Fruit fly (Drosophila melanogaster): Measurements from ENCODE around the gene Usp39.

Gene Usp39

dm6 chrX:18864483-18865358 lies 6.7 kb downstream of the Usp39 start:
- TF ChIP-seq Dif (GFP tag; optimal IDR thresholded peaks at IDR 0.05; ENCODE audit: partially characterized antibody), result peak; percentile 19
- TF ChIP-seq Hr78 (GFP tag; optimal IDR thresholded peaks at IDR 0.05), result no peak
- peak in 1 of 2 experiments; percentile 61 for TF ChIP-seq dl (GFP tag; optimal IDR thresholded peaks at IDR 0.05; ENCODE audit: insufficient read depth in 1 of 2, partially characterized antibody in 2 of 2)
- no peak for TF ChIP-seq sv (GFP tag; optimal IDR thresholded peaks at IDR 0.05)
- TF ChIP-seq foxo (GFP tag; optimal IDR thresholded peaks at IDR 0.05), result no peak
- TF ChIP-seq lola (GFP tag; optimal IDR thresholded peaks at IDR 0.05), result no peak
- TF ChIP-seq br (GFP tag; optimal IDR thresholded peaks at IDR 0.05), result no peak
- TF ChIP-seq Rel (GFP tag; optimal IDR thresholded peaks at IDR 0.05), result no peak
- peak; percentile 52 for TF ChIP-seq Rel (tag; optimal IDR thresholded peaks at IDR 0.05)
- TF ChIP-seq h (GFP tag; optimal IDR thresholded peaks at IDR 0.05), result no peak
- no peak for TF ChIP-seq CG32264 (GFP tag; optimal IDR thresholded peaks at IDR 0.05)
- peak; percentile 82 for TF ChIP-seq psq (GFP tag; optimal IDR thresholded peaks at IDR 0.05)

dm6 chrX:18866289-18866832 lies 8.4 kb downstream of the Usp39 start:
- TF ChIP-seq GATAd (GFP tag; optimal IDR thresholded peaks at IDR 0.05) (no peak), psq (GFP tag; optimal IDR thresholded peaks at IDR 0.05) (peak; percentile 73)

dm6 chrX:18868142-18868541 lies 10.1 kb downstream of the Usp39 start:
- no peak for TF ChIP-seq woc (GFP tag; optimal IDR thresholded peaks at IDR 0.05)
- no peak for TF ChIP-seq GATAd (GFP tag; optimal IDR thresholded peaks at IDR 0.05)
- TF ChIP-seq Sp1 (GFP tag; optimal IDR thresholded peaks at IDR 0.05), result no peak
- no peak for TF ChIP-seq rgr (GFP tag; optimal IDR thresholded peaks at IDR 0.05)
- TF ChIP-seq dmrt93B (GFP tag; optimal IDR thresholded peaks at IDR 0.05), result no peak
- TF ChIP-seq Dif (GFP tag; optimal IDR thresholded peaks at IDR 0.05; ENCODE audit: partially characterized antibody), result no peak
- no peak for TF ChIP-seq dl (GFP tag; optimal IDR thresholded peaks at IDR 0.05; ENCODE audit: insufficient read depth in 1 of 2, partially characterized antibody in 2 of 2)
- no peak for TF ChIP-seq CG32264 (GFP tag; optimal IDR thresholded peaks at IDR 0.05)
- no peak for TF ChIP-seq CG9705 (GFP tag; optimal IDR thresholded peaks at IDR 0.05)

dm6 chrX:18869489-18870132 lies 11.6 kb downstream of the Usp39 start:
- TF ChIP-seq jim (GFP tag; optimal IDR thresholded peaks at IDR 0.05) (no peak), Hr83 (GFP tag; optimal IDR thresholded peaks at IDR 0.05; ENCODE audit: poor library complexity, severe bottlenecking) (peak; percentile 57), psq (GFP tag; optimal IDR thresholded peaks at IDR 0.05) (peak; percentile 54), Sp1 (GFP tag; optimal IDR thresholded peaks at IDR 0.05) (peak; percentile 60), OdsH (GFP tag; optimal IDR thresholded peaks at IDR 0.05) (peak; percentile 56), lola (GFP tag; optimal IDR thresholded peaks at IDR 0.05) (no peak), woc (GFP tag; optimal IDR thresholded peaks at IDR 0.05) (peak; percentile 27), pan (optimal IDR thresholded peaks at IDR 0.05) (no peak), Mio (GFP tag; optimal IDR thresholded peaks at IDR 0.05) (no peak), br (GFP tag; optimal IDR thresholded peaks at IDR 0.05) (peak; percentile 64), usp (GFP tag; optimal IDR thresholded peaks at IDR 0.05) (no peak), CG9705 (GFP tag; optimal IDR thresholded peaks at IDR 0.05) (no peak), CrebA (GFP tag; optimal IDR thresholded peaks at IDR 0.05; ENCODE audit: borderline replicate concordance) (no peak), ey (GFP tag; optimal IDR thresholded peaks at IDR 0.05) (peak; percentile 64), HLH106 (tag; optimal IDR thresholded peaks at IDR 0.05) (peak; percentile 39), foxo (GFP tag; optimal IDR thresholded peaks at IDR 0.05) (peak in 1 of 2 experiments; percentile 71), rgr (GFP tag; optimal IDR thresholded peaks at IDR 0.05) (peak; percentile 67), Dif (GFP tag; optimal IDR thresholded peaks at IDR 0.05; ENCODE audit: partially characterized antibody) (no peak), N (GFP tag; optimal IDR thresholded peaks at IDR 0.05) (no peak), h (GFP tag; optimal IDR thresholded peaks at IDR 0.05) (peak; percentile 62), dsf (GFP tag; optimal IDR thresholded peaks at IDR 0.05; ENCODE audit: borderline replicate concordance) (no peak), Abd-B (GFP tag; optimal IDR thresholded peaks at IDR 0.05) (no peak), sv (GFP tag; optimal IDR thresholded peaks at IDR 0.05) (no peak), dmrt93B (GFP tag; optimal IDR thresholded peaks at IDR 0.05) (no peak), Myc (optimal IDR thresholded peaks at IDR 0.05) (peak; percentile 49), dl (GFP tag; optimal IDR thresholded peaks at IDR 0.05; ENCODE audit: insufficient read depth in 1 of 2, partially characterized antibody in 2 of 2) (no peak), tai (GFP tag; optimal IDR thresholded peaks at IDR 0.05) (no peak), Vsx2 (GFP tag; optimal IDR thresholded peaks at IDR 0.05; ENCODE audit: partially characterized antibody) (no peak), fru (GFP tag; optimal IDR thresholded peaks at IDR 0.05) (peak; percentile 72), CG32264 (GFP tag; optimal IDR thresholded peaks at IDR 0.05) (peak; percentile 19), Hr78 (GFP tag; optimal IDR thresholded peaks at IDR 0.05) (no peak), sage (GFP tag; optimal IDR thresholded peaks at IDR 0.05) (no peak)

Measured in whole organism, wandering third instar larva.